Worm (Caenorhabditis elegans): ENCODE results near the gene Y116A8B.4.

- TF ChIP-seq ztf-11 (tag; optimal IDR thresholded peaks at IDR 0.05) (no peak), elt-3 (tag; optimal IDR thresholded peaks at IDR 0.05) (no peak), unc-39 (tag; optimal IDR thresholded peaks at IDR 0.05) (no peak), pha-4 (tag; optimal IDR thresholded peaks at IDR 0.05) (no peak), sem-2 (GFP tag; optimal IDR thresholded peaks at IDR 0.05) (no peak), cnd-1 (tag; optimal IDR thresholded peaks at IDR 0.05) (no peak), nhr-28 (tag; optimal IDR thresholded peaks at IDR 0.05) (no peak), mep-1 (tag; optimal IDR thresholded peaks at IDR 0.05) (no peak), lsy-2 (tag; optimal IDR thresholded peaks at IDR 0.05) (no peak), nhr-76 (tag; optimal IDR thresholded peaks at IDR 0.05) (no peak), nhr-237 (tag; optimal IDR thresholded peaks at IDR 0.05) (no peak), lin-32 (GFP tag; optimal IDR thresholded peaks at IDR 0.05) (no peak), sptf-1 (tag; optimal IDR thresholded peaks at IDR 0.05) (no peak)
Measured at ce11 chrIV:17248538-17248937, 25.0 kb downstream of the Y116A8B.4 start.
